Fruit fly (Drosophila melanogaster) whole organism, embryonic: ENCODE results near the gene Eaat2.
A peak's percentile ranks its signal among the peaks of the same experiment; 100 is the strongest.

Experiments used
- Asciz ChIP-seq: fragments of 200-800 bp; sonication (Bioruptor generic); optimal IDR thresholded peaks from 2 replicates; lab custom pipeline; 2017; ENCODE audit warnings: missing biosample characterization, mild to moderate bottlenecking, missing genetic modification characterization, missing genetic modification reagents
- CG11093 ChIP-seq: fragments of 200-800 bp; sonication (Bioruptor generic); IDR thresholded peaks from 3 replicates; pipeline ENCODE4 v1.3.6; 2022; ENCODE audit warnings: missing biosample characterization, missing genetic modification characterization
- CG13287 ChIP-seq: fragments of 200-800 bp; sonication (Bioruptor generic); IDR thresholded peaks from 2 replicates; pipeline ENCODE4 v1.3.6; 2022; ENCODE audit warnings: missing biosample characterization, missing genetic modification characterization; ENCODE audit not compliant: partially characterized antibody
- CG15011 ChIP-seq: fragments of 200-800 bp; sonication (Bioruptor generic); optimal IDR thresholded peaks from 3 replicates; lab custom pipeline; 2018; ENCODE audit warnings: missing biosample characterization, mild to moderate bottlenecking, missing genetic modification characterization
- CG15514 ChIP-seq: fragments of 200-800 bp; sonication (Bioruptor generic); optimal IDR thresholded peaks from 3 replicates; lab custom pipeline; 2017; ENCODE audit warnings: missing biosample characterization, missing genetic modification characterization, mild to moderate bottlenecking, moderate library complexity, missing genetic modification reagents
- CG17912 ChIP-seq: fragments of 200-800 bp; sonication (Bioruptor generic); optimal IDR thresholded peaks from 2 replicates; lab custom pipeline; 2018; ENCODE audit warnings: missing biosample characterization, mild to moderate bottlenecking, missing genetic modification characterization
- CG31388 ChIP-seq: fragments of 200-800 bp; sonication (Bioruptor generic); optimal IDR thresholded peaks from 2 replicates; lab custom pipeline; 2016; ENCODE audit warnings: missing biosample characterization, missing genetic modification characterization
- CG32772 ChIP-seq: fragments of 200-800 bp; sonication (Bioruptor generic); IDR thresholded peaks from 2 replicates; pipeline ENCODE4 v1.3.6; 2022; ENCODE audit warnings: missing biosample characterization, missing genetic modification characterization
- CG3995 ChIP-seq: fragments of 200-800 bp; sonication (Bioruptor generic); optimal IDR thresholded peaks from 3 replicates; lab custom pipeline; 2016; ENCODE audit warnings: missing biosample characterization, missing genetic modification characterization
- CG43689 ChIP-seq: fragments of 200-800 bp; sonication (Bioruptor generic); IDR thresholded peaks from 2 replicates; pipeline ENCODE4 v1.3.6; 2022; ENCODE audit warnings: missing biosample characterization, missing genetic modification characterization
- CG5245 ChIP-seq: fragments of 200-800 bp; sonication (Bioruptor generic); optimal IDR thresholded peaks from 3 replicates; lab custom pipeline; 2016; ENCODE audit warnings: missing biosample characterization, missing genetic modification characterization
- CG8765 ChIP-seq: fragments of 200-800 bp; sonication (Bioruptor generic); IDR thresholded peaks from 2 replicates; pipeline ENCODE4 v1.3.6; 2022; ENCODE audit warnings: missing biosample characterization, missing genetic modification characterization
- CG9876 ChIP-seq: fragments of 200-800 bp; sonication (Bioruptor generic); optimal IDR thresholded peaks from 2 replicates; lab custom pipeline; 2016; ENCODE audit warnings: missing biosample characterization, missing genetic modification characterization
- D ChIP-seq, 2 experiments: fragments of 200-800 bp in 1 of 2; fragments of >200 bp in 1 of 2; sonication (Bioruptor generic) in 1 of 2; optimal IDR thresholded peaks; 2 replicates in 1 of 2; 3 replicates in 1 of 2; lab custom pipeline; 2017; ENCODE audit warnings: mild to moderate bottlenecking in 1 of 2, missing biosample characterization in 1 of 2, missing genetic modification characterization in 1 of 2, missing genetic modification reagents in 1 of 2
- Dbx ChIP-seq: fragments of 200-800 bp; sonication (Bioruptor generic); IDR thresholded peaks from 3 replicates; pipeline ENCODE4 v1.3.6; 2022; ENCODE audit warnings: missing biosample characterization, missing genetic modification characterization
- Deaf1 ChIP-seq: fragments of 200-800 bp; optimal IDR thresholded peaks from 3 replicates; lab custom pipeline; 2019; ENCODE audit warnings: missing biosample characterization, mild to moderate bottlenecking, missing genetic modification characterization, moderate library complexity
- Dip3 ChIP-seq: fragments of 200-800 bp; sonication (Bioruptor generic); optimal IDR thresholded peaks from 3 replicates; lab custom pipeline; 2016; ENCODE audit warnings: missing biosample characterization, missing genetic modification characterization
- Elba2 ChIP-seq: fragments of 200-800 bp; sonication (Bioruptor generic); optimal IDR thresholded peaks from 3 replicates; lab custom pipeline; 2016; ENCODE audit warnings: missing biosample characterization, missing genetic modification characterization
- Fer3 ChIP-seq: fragments of 200-800 bp; sonication (Bioruptor generic); optimal IDR thresholded peaks from 2 replicates; lab custom pipeline; 2018; ENCODE audit warnings: missing biosample characterization, mild to moderate bottlenecking, missing genetic modification characterization, moderate library complexity
- Jarid2 ChIP-seq: fragments of 200-800 bp; sonication (Bioruptor generic); optimal IDR thresholded peaks from 3 replicates; lab custom pipeline; 2017; ENCODE audit warnings: mild to moderate bottlenecking, missing biosample characterization, missing genetic modification reagents, missing genetic modification characterization
- Max ChIP-seq: fragments of 200-800 bp; sonication (Bioruptor generic); optimal IDR thresholded peaks from 2 replicates; lab custom pipeline; 2016; ENCODE audit warnings: missing biosample characterization, mild to moderate bottlenecking, missing genetic modification characterization
- Med ChIP-seq: fragments of 200-800 bp; sonication (Bioruptor generic); peaks from one replicate; lab custom pipeline; 2016; ENCODE audit warnings: missing biosample characterization, missing genetic modification characterization, mild to moderate bottlenecking, inconsistent platforms, moderate library complexity
- NFAT ChIP-seq: fragments of 200-800 bp; sonication (Bioruptor generic); IDR thresholded peaks from 2 replicates; pipeline ENCODE4 v1.3.6; 2022; ENCODE audit warnings: missing biosample characterization, missing genetic modification characterization
- Stat92E ChIP-seq, 3 experiments: fragments of >200 bp in 2 of 3; fragments of 200-800 bp in 1 of 3; sonication (Bioruptor generic) in 1 of 3; optimal IDR thresholded peaks; 2 replicates each; lab custom pipeline; 2017 to 2019; ENCODE audit warnings: missing biosample characterization in 3 of 3, missing genetic modification characterization in 3 of 3, mild to moderate bottlenecking in 1 of 3, moderate library complexity in 1 of 3
- Tbp ChIP-seq: fragments of >200 bp; optimal IDR thresholded peaks from 2 replicates; lab custom pipeline; 2018; ENCODE audit warnings: missing biosample characterization, missing genetic modification characterization
- Trl ChIP-seq, 3 experiments: fragments of >200 bp in 2 of 3; fragments of 200-800 bp in 1 of 3; sonication (Bioruptor generic) in 1 of 3; optimal IDR thresholded peaks; 2 replicates in 1 of 3; 3 replicates in 2 of 3; lab custom pipeline; 2016 to 2017; ENCODE audit warnings: missing biosample characterization in 1 of 3, missing genetic modification characterization in 1 of 3
- Vsx1 ChIP-seq: fragments of 200-800 bp; sonication (Bioruptor generic); optimal IDR thresholded peaks from 2 replicates; lab custom pipeline; 2017; ENCODE audit warnings: missing biosample characterization, mild to moderate bottlenecking, missing genetic modification characterization, missing genetic modification reagents
- abd-A ChIP-seq: fragments of 200-800 bp; sonication (Bioruptor generic); optimal IDR thresholded peaks from 3 replicates; lab custom pipeline; 2019; ENCODE audit warnings: missing biosample characterization, mild to moderate bottlenecking, missing genetic modification characterization, moderate library complexity
- ase ChIP-seq: fragments of 200-800 bp; sonication (Bioruptor generic); IDR thresholded peaks from 3 replicates; pipeline ENCODE4 v1.3.6; 2022; ENCODE audit warnings: missing biosample characterization, missing genetic modification characterization
- az2 ChIP-seq: fragments of 200-800 bp; sonication (Bioruptor generic); optimal IDR thresholded peaks from 3 replicates; lab custom pipeline; 2016; ENCODE audit warnings: missing biosample characterization, missing genetic modification characterization
- cato ChIP-seq: fragments of 200-800 bp; sonication (Bioruptor generic); optimal IDR thresholded peaks from 2 replicates; lab custom pipeline; 2016; ENCODE audit warnings: missing biosample characterization, missing genetic modification characterization, borderline replicate concordance
- chif ChIP-seq, 2 experiments: fragments of 200-800 bp; sonication (Bioruptor generic); optimal IDR thresholded peaks; 3 replicates each; lab custom pipeline; 2016; ENCODE audit warnings: missing biosample characterization in 2 of 2, missing genetic modification characterization in 2 of 2
- chinmo ChIP-seq: fragments of 200-800 bp; sonication (Bioruptor generic); IDR thresholded peaks from 4 replicates; pipeline ENCODE4 v1.3.6; 2022; ENCODE audit warnings: missing biosample characterization, missing genetic modification characterization; ENCODE audit not compliant: partially characterized antibody
- chm ChIP-seq: fragments of 200-800 bp; sonication (Bioruptor generic); IDR thresholded peaks from 2 replicates; pipeline ENCODE4 v1.3.6; 2022; ENCODE audit warnings: missing biosample characterization, missing genetic modification characterization
- ci ChIP-seq: fragments of 200-800 bp; sonication (Bioruptor generic); IDR thresholded peaks from 3 replicates; pipeline ENCODE4 v1.3.6; 2022; ENCODE audit warnings: missing biosample characterization, missing genetic modification characterization
- fd96Cb ChIP-seq: fragments of 200-800 bp; sonication (Bioruptor generic); optimal IDR thresholded peaks from 2 replicates; lab custom pipeline; 2018; ENCODE audit warnings: missing biosample characterization, mild to moderate bottlenecking, missing genetic modification characterization, moderate library complexity
- grn ChIP-seq: fragments of 200-800 bp; sonication (Bioruptor generic); optimal IDR thresholded peaks from 3 replicates; lab custom pipeline; 2017; ENCODE audit warnings: missing biosample characterization, missing genetic modification characterization
- hbn ChIP-seq: fragments of 200-800 bp; sonication (Bioruptor generic); IDR thresholded peaks from 2 replicates; pipeline ENCODE4 v1.3.6; 2022; ENCODE audit warnings: missing biosample characterization, missing genetic modification characterization; ENCODE audit not compliant: partially characterized antibody
- kni ChIP-seq: fragments of 200-800 bp; sonication (Bioruptor generic); optimal IDR thresholded peaks from 3 replicates; lab custom pipeline; 2017; ENCODE audit warnings: mild to moderate bottlenecking, missing biosample characterization, missing genetic modification reagents, missing genetic modification characterization
- lmd ChIP-seq: fragments of 200-800 bp; sonication (Bioruptor generic); IDR thresholded peaks from 2 replicates; pipeline ENCODE4 v1.3.6; 2022; ENCODE audit warnings: missing biosample characterization, missing genetic modification characterization
- lov ChIP-seq, 2 experiments: fragments of 200-800 bp in 1 of 2; fragments of >200 bp in 1 of 2; sonication (Bioruptor generic) in 1 of 2; IDR thresholded peaks in 1 of 2; optimal IDR thresholded peaks in 1 of 2; 2 replicates in 1 of 2; 3 replicates in 1 of 2; pipeline versions ENCODE4 v1.3.6 to Lab custom; 2017 to 2022; ENCODE audit warnings: missing biosample characterization in 1 of 2, missing genetic modification characterization in 1 of 2
- pita ChIP-seq: fragments of 200-800 bp; sonication (Bioruptor generic); optimal IDR thresholded peaks from 2 replicates; lab custom pipeline; 2017; ENCODE audit warnings: missing biosample characterization, mild to moderate bottlenecking, missing genetic modification characterization
- pros ChIP-seq: fragments of 200-800 bp; sonication (Bioruptor generic); optimal IDR thresholded peaks from 3 replicates; lab custom pipeline; 2019; ENCODE audit warnings: missing biosample characterization, mild to moderate bottlenecking, missing genetic modification characterization, moderate library complexity
- slbo ChIP-seq: fragments of 200-800 bp; sonication (Bioruptor generic); IDR thresholded peaks from 2 replicates; pipeline ENCODE4 v1.3.6; 2022; ENCODE audit warnings: missing biosample characterization, missing genetic modification characterization
- unc-4 ChIP-seq: fragments of 200-800 bp; sonication (Bioruptor generic); IDR thresholded peaks from 2 replicates; pipeline ENCODE4 v1.3.6; 2022; ENCODE audit warnings: missing biosample characterization, missing genetic modification characterization; ENCODE audit not compliant: partially characterized antibody
- yki ChIP-seq: fragments of >200 bp; optimal IDR thresholded peaks from 3 replicates; lab custom pipeline; 2018
- zfh2 ChIP-seq: fragments of 200-800 bp; sonication (Bioruptor generic); optimal IDR thresholded peaks from 2 replicates; lab custom pipeline; 2016; ENCODE audit warnings: missing biosample characterization, missing genetic modification characterization

The Eaat2 gene

dm6 chr2L:714747-715488, 29.3 kb downstream of the Eaat2 start, which contains the start of gene ds:
Gene ds (minus strand): TSS chr2L:714983.
- TF ChIP-seq CG13287 (peak; percentile 22; the same call in 1 of the 2 replicates), abd-A (tag; lab: Kevin White, UChicago) (peak; percentile 41), lmd (GFP tag; lab: Robert Waterston, UW) (no peak), Dbx (GFP tag; lab: Robert Waterston, UW) (0 out of 3 replicates have a peak, but pooled peaks have one; percentile 8), cato (GFP tag; lab: Kevin White, UChicago) (no peak), pros (GFP tag; lab: Kevin White, UChicago) (peak; percentile 95), chm (GFP tag; lab: Robert Waterston, UW) (peak; percentile 66; the same call in 1 of the 2 replicates), lov (optimal IDR thresholded peaks at IDR 0.05; lab: Kevin White, UChicago) (no peak), lov (GFP tag; IDR thresholded peaks at IDR 0.05; lab: Robert Waterston, UW) (0 out of 3 replicates have a peak, but pooled peaks have one; percentile 19), CG15514 (GFP tag; lab: Kevin White, UChicago) (peak; percentile 41), unc-4 (GFP tag; lab: Robert Waterston, UW) (peak; percentile 29; the same call in 1 of the 2 replicates), CG31388 (GFP tag; lab: Kevin White, UChicago) (no peak), yki (lab: Kevin White, UChicago) (peak; percentile 64), kni (peak; percentile 78), chif (GFP tag; optimal IDR thresholded peaks at IDR 0.05; lab: Kevin White, UChicago) (no peak), chinmo (GFP tag; lab: Robert Waterston, UW) (peak; percentile 82; the same call in 1 of the 4 replicates), ci (GFP tag; lab: Robert Waterston, UW) (peak; percentile 23; the same call in 1 of the 3 replicates), hbn (GFP tag; lab: Robert Waterston, UW) (peak; percentile 13; the same call in 1 of the 2 replicates), CG5245 (GFP tag; lab: Kevin White, UChicago) (no peak), Asciz (no peak), Vsx1 (GFP tag; lab: Kevin White, UChicago) (peak; percentile 95), Jarid2 (GFP tag; lab: Kevin White, UChicago) (peak; percentile 89), Deaf1 (tag; lab: Kevin White, UChicago) (peak; percentile 39), slbo (0 out of 2 replicates have a peak, but pooled peaks have one; percentile 6), CG9876 (no peak), Trl (optimal IDR thresholded peaks at IDR 0.05; lab: Kevin White, UChicago) (peak; percentile 86 to 93), Trl (GFP tag; optimal IDR thresholded peaks at IDR 0.05; lab: Kevin White, UChicago) (no peak)
- TF ChIP-seq, all 482 proteins: peak for 18

- TF ChIP-seq CG43689 (GFP tag; lab: Robert Waterston, UW) (no peak), Med (GFP tag; lab: Kevin White, UChicago) (no peak), Tbp (no peak), fd96Cb (tag; lab: Kevin White, UChicago) (no peak), ase (GFP tag; lab: Robert Waterston, UW) (no peak), CG17912 (no peak), Stat92E (GFP tag; optimal IDR thresholded peaks at IDR 0.05; lab: Kevin White, UChicago) (peak in 1 of 3 experiments; percentile 76), pita (no peak), grn (GFP tag; lab: Kevin White, UChicago) (peak; percentile 66), az2 (GFP tag; lab: Kevin White, UChicago) (no peak), CG8765 (GFP tag; lab: Robert Waterston, UW) (no peak), CG32772 (GFP tag; lab: Robert Waterston, UW) (0 out of 2 replicates have a peak, but pooled peaks have one; percentile 37), zfh2 (GFP tag; lab: Kevin White, UChicago) (no peak), CG11093 (GFP tag; lab: Robert Waterston, UW) (no peak), Dip3 (GFP tag; lab: Kevin White, UChicago) (no peak), NFAT (GFP tag; lab: Robert Waterston, UW) (no peak), CG15011 (GFP tag; lab: Kevin White, UChicago) (no peak), Elba2 (no peak), Fer3 (tag; lab: Kevin White, UChicago) (no peak), Max (no peak), D (optimal IDR thresholded peaks at IDR 0.05; lab: Kevin White, UChicago) (peak; percentile 29), D (GFP tag; optimal IDR thresholded peaks at IDR 0.05; lab: Kevin White, UChicago) (no peak), CG3995 (GFP tag; lab: Kevin White, UChicago) (no peak)
These were observed 31.0 kb downstream of the Eaat2 start for dm6 chr2L:713232-713631.
